Fruit fly (Drosophila melanogaster) whole organism, embryonic: ENCODE results near the gene CG32432.

Experiments
- Asciz ChIP-seq: fragments of 200-800 bp; sonication (Bioruptor generic); optimal IDR thresholded peaks from 2 replicates; lab custom pipeline; 2017; ENCODE audit warnings: missing biosample characterization, mild to moderate bottlenecking, missing genetic modification characterization, missing genetic modification reagents
- CG10462 ChIP-seq: fragments of 200-800 bp; sonication (Bioruptor generic); optimal IDR thresholded peaks from 2 replicates; lab custom pipeline; 2016; ENCODE audit warnings: missing biosample characterization, missing genetic modification characterization
- CG12659 ChIP-seq: fragments of 200-800 bp; sonication (Bioruptor generic); optimal IDR thresholded peaks from 3 replicates; lab custom pipeline; 2017; ENCODE audit warnings: mild to moderate bottlenecking, missing biosample characterization, missing genetic modification reagents, missing genetic modification characterization
- CG12769 ChIP-seq: fragments of 200-800 bp; sonication (Bioruptor generic); optimal IDR thresholded peaks from 2 replicates; lab custom pipeline; 2019; ENCODE audit warnings: missing biosample characterization, mild to moderate bottlenecking, missing genetic modification characterization, moderate library complexity
- CG14710 ChIP-seq: fragments of 200-800 bp; sonication (Bioruptor generic); optimal IDR thresholded peaks from 3 replicates; lab custom pipeline; 2019; ENCODE audit warnings: missing biosample characterization, mild to moderate bottlenecking, missing genetic modification characterization, moderate library complexity
- CG1603 ChIP-seq: fragments of 200-800 bp; sonication (Bioruptor generic); optimal IDR thresholded peaks from 2 replicates; lab custom pipeline; 2019; ENCODE audit warnings: missing biosample characterization, mild to moderate bottlenecking, missing genetic modification characterization, moderate library complexity
- CG17328 ChIP-seq: fragments of 200-800 bp; sonication (Bioruptor generic); IDR thresholded peaks from 2 replicates; pipeline ENCODE4 v1.3.6; 2022; ENCODE audit warnings: missing biosample characterization, missing genetic modification characterization
- CG1792 ChIP-seq: fragments of 200-800 bp; sonication (Bioruptor generic); optimal IDR thresholded peaks from 2 replicates; lab custom pipeline; 2016; ENCODE audit warnings: missing biosample characterization, missing genetic modification characterization
- CG2202 ChIP-seq: fragments of 200-800 bp; sonication (Bioruptor generic); optimal IDR thresholded peaks from 2 replicates; lab custom pipeline; 2018; ENCODE audit warnings: missing biosample characterization, mild to moderate bottlenecking, missing genetic modification characterization
- CG2712 ChIP-seq: fragments of 200-800 bp; optimal IDR thresholded peaks from 3 replicates; lab custom pipeline; 2019; ENCODE audit warnings: missing biosample characterization, mild to moderate bottlenecking, missing genetic modification characterization, moderate library complexity
- CG2875 ChIP-seq: fragments of 200-800 bp; sonication (Bioruptor generic); optimal IDR thresholded peaks from 2 replicates; lab custom pipeline; 2017; ENCODE audit warnings: missing biosample characterization, mild to moderate bottlenecking, missing genetic modification characterization, missing genetic modification reagents
- CG34422 ChIP-seq: fragments of 200-800 bp; sonication (Bioruptor generic); IDR thresholded peaks from 3 replicates; pipeline ENCODE4 v1.3.6; 2022; ENCODE audit warnings: missing biosample characterization, missing genetic modification characterization
- CG42726 ChIP-seq: fragments of 200-800 bp; sonication (Bioruptor generic); IDR thresholded peaks from 2 replicates; pipeline ENCODE4 v1.3.6; 2022; ENCODE audit warnings: missing biosample characterization, missing genetic modification characterization; ENCODE audit not compliant: partially characterized antibody
- CG7839 ChIP-seq: fragments of 200-800 bp; sonication (Bioruptor generic); optimal IDR thresholded peaks from 3 replicates; lab custom pipeline; 2018; ENCODE audit warnings: missing biosample characterization, mild to moderate bottlenecking, missing genetic modification characterization, moderate library complexity
- CG9437 ChIP-seq: fragments of 200-800 bp; sonication (Bioruptor generic); optimal IDR thresholded peaks from 2 replicates; lab custom pipeline; 2018; ENCODE audit warnings: missing biosample characterization, mild to moderate bottlenecking, missing genetic modification characterization
- Dbx ChIP-seq: fragments of 200-800 bp; sonication (Bioruptor generic); IDR thresholded peaks from 3 replicates; pipeline ENCODE4 v1.3.6; 2022; ENCODE audit warnings: missing biosample characterization, missing genetic modification characterization
- Drgx ChIP-seq: fragments of 200-800 bp; sonication (Bioruptor generic); IDR thresholded peaks from 2 replicates; pipeline ENCODE4 v1.3.6; 2022; ENCODE audit warnings: missing biosample characterization, missing genetic modification characterization
- Ets65A ChIP-seq: fragments of 200-800 bp; sonication (Bioruptor generic); peaks from one replicate; lab custom pipeline; 2016; ENCODE audit warnings: missing biosample characterization, missing genetic modification characterization
- HLHmδ ChIP-seq: fragments of 200-800 bp; sonication (Bioruptor generic); optimal IDR thresholded peaks from 2 replicates; lab custom pipeline; 2018; ENCODE audit warnings: missing biosample characterization, mild to moderate bottlenecking, missing genetic modification characterization, moderate library complexity
- Hr51 ChIP-seq, 2 experiments: fragments of 200-800 bp; sonication (Bioruptor generic); optimal IDR thresholded peaks; 2 replicates in 1 of 2; 3 replicates in 1 of 2; lab custom pipeline; 2016 to 2018; ENCODE audit warnings: missing biosample characterization in 2 of 2, missing genetic modification characterization in 2 of 2, mild to moderate bottlenecking in 1 of 2, moderate library complexity in 1 of 2
- Mad ChIP-seq: fragments of 200-800 bp; sonication (Bioruptor generic); optimal IDR thresholded peaks from 2 replicates; lab custom pipeline; 2016; ENCODE audit warnings: missing biosample characterization, missing genetic modification characterization
- Poxn ChIP-seq: fragments of 200-800 bp; sonication (Bioruptor generic); IDR thresholded peaks from 2 replicates; pipeline ENCODE4 v1.3.6; 2022; ENCODE audit warnings: missing biosample characterization, missing genetic modification characterization
- Sox102F ChIP-seq: fragments of 200-800 bp; sonication (Bioruptor generic); optimal IDR thresholded peaks from 2 replicates; lab custom pipeline; 2018; ENCODE audit warnings: missing biosample characterization, mild to moderate bottlenecking, missing genetic modification characterization, moderate library complexity
- bab2 ChIP-seq: fragments of 200-800 bp; sonication (Bioruptor generic); optimal IDR thresholded peaks from 2 replicates; lab custom pipeline; 2016; ENCODE audit warnings: missing biosample characterization, missing genetic modification characterization
- bsh ChIP-seq, 2 experiments: fragments of 200-800 bp; sonication (Bioruptor generic); optimal IDR thresholded peaks; 2 replicates each; lab custom pipeline; 2017 to 2018; ENCODE audit warnings: mild to moderate bottlenecking in 2 of 2, missing biosample characterization in 2 of 2, missing genetic modification characterization in 2 of 2, moderate library complexity in 1 of 2
- chif ChIP-seq, 2 experiments: fragments of 200-800 bp; sonication (Bioruptor generic); optimal IDR thresholded peaks; 3 replicates each; lab custom pipeline; 2016; ENCODE audit warnings: missing biosample characterization in 2 of 2, missing genetic modification characterization in 2 of 2
- dan ChIP-seq: fragments of 200-800 bp; sonication (Bioruptor generic); IDR thresholded peaks from 2 replicates; pipeline ENCODE4 v1.3.6; 2022; ENCODE audit warnings: missing biosample characterization, missing genetic modification characterization
- dmrt11E ChIP-seq: fragments of 200-800 bp; sonication (Bioruptor generic); optimal IDR thresholded peaks from 3 replicates; lab custom pipeline; 2018; ENCODE audit warnings: missing biosample characterization, mild to moderate bottlenecking, missing genetic modification characterization, moderate library complexity
- gem ChIP-seq: fragments of 200-800 bp; sonication (Bioruptor generic); optimal IDR thresholded peaks from 2 replicates; lab custom pipeline; 2019; ENCODE audit warnings: missing biosample characterization, mild to moderate bottlenecking, missing genetic modification characterization, moderate library complexity
- h ChIP-seq: fragments of >200 bp; optimal IDR thresholded peaks from 2 replicates; lab custom pipeline; 2017
- insv ChIP-seq, 2 experiments: fragments of 200-800 bp; sonication (Bioruptor generic); optimal IDR thresholded peaks; 3 replicates each; lab custom pipeline; 2016 to 2018; ENCODE audit warnings: missing biosample characterization in 2 of 2, missing genetic modification characterization in 2 of 2
- jumu ChIP-seq: fragments of 200-800 bp; sonication (Bioruptor generic); optimal IDR thresholded peaks from 3 replicates; lab custom pipeline; 2016; ENCODE audit warnings: missing biosample characterization, missing genetic modification characterization
- lbe ChIP-seq: fragments of 200-800 bp; sonication (Bioruptor generic); optimal IDR thresholded peaks from 2 replicates; lab custom pipeline; 2016; ENCODE audit warnings: missing biosample characterization, mild to moderate bottlenecking, missing genetic modification characterization
- phol ChIP-seq: fragments of 200-800 bp; sonication (Bioruptor generic); optimal IDR thresholded peaks from 3 replicates; lab custom pipeline; 2018; ENCODE audit warnings: missing biosample characterization, mild to moderate bottlenecking, missing genetic modification characterization, moderate library complexity
- ranshi ChIP-seq: fragments of 200-800 bp; sonication (Bioruptor generic); IDR thresholded peaks from 2 replicates; pipeline ENCODE4 v1.3.6; 2022; ENCODE audit warnings: missing biosample characterization, missing genetic modification characterization
- ro ChIP-seq: fragments of 200-800 bp; sonication (Bioruptor generic); IDR thresholded peaks from 2 replicates; pipeline ENCODE4 v1.3.6; 2022; ENCODE audit warnings: missing biosample characterization, missing genetic modification characterization
- sc ChIP-seq, 3 experiments: fragments of >200 bp in 2 of 3; fragments of 200-800 bp in 1 of 3; sonication (Bioruptor generic) in 1 of 3; optimal IDR thresholded peaks; 2 replicates in 2 of 3; 3 replicates in 1 of 3; lab custom pipeline; 2017; ENCODE audit warnings: mild to moderate bottlenecking in 1 of 3, missing biosample characterization in 1 of 3, missing genetic modification characterization in 1 of 3, missing genetic modification reagents in 1 of 3
- sens ChIP-seq: fragments of 200-800 bp; sonication (Bioruptor generic); peaks from one replicate; lab custom pipeline; 2016; ENCODE audit warnings: missing biosample characterization, missing genetic modification characterization
- sob ChIP-seq: fragments of 200-800 bp; sonication (Bioruptor generic); IDR thresholded peaks from 2 replicates; pipeline ENCODE4 v1.3.6; 2022; ENCODE audit warnings: missing biosample characterization, missing genetic modification characterization
- ssp ChIP-seq: fragments of 200-800 bp; sonication (Bioruptor generic); IDR thresholded peaks from 2 replicates; pipeline ENCODE4 v1.3.6; 2022; ENCODE audit warnings: missing biosample characterization, missing genetic modification characterization
- tgo ChIP-seq: fragments of 200-800 bp; sonication (Bioruptor generic); IDR thresholded peaks from 3 replicates; pipeline ENCODE4 v1.3.6; 2022; ENCODE audit warnings: missing biosample characterization, missing genetic modification characterization
- tll ChIP-seq, 2 experiments: fragments of 200-800 bp in 1 of 2; fragments of >200 bp in 1 of 2; sonication (Bioruptor generic) in 1 of 2; optimal IDR thresholded peaks; 2 replicates each; lab custom pipeline; 2017 to 2019; ENCODE audit warnings: missing biosample characterization in 2 of 2, missing genetic modification characterization in 2 of 2, mild to moderate bottlenecking in 1 of 2, moderate library complexity in 1 of 2
- toy ChIP-seq: fragments of 200-800 bp; sonication (Bioruptor generic); IDR thresholded peaks from 2 replicates; pipeline ENCODE4 v1.3.6; 2022; ENCODE audit warnings: missing biosample characterization, missing genetic modification characterization

Gene CG32432

DNA sequence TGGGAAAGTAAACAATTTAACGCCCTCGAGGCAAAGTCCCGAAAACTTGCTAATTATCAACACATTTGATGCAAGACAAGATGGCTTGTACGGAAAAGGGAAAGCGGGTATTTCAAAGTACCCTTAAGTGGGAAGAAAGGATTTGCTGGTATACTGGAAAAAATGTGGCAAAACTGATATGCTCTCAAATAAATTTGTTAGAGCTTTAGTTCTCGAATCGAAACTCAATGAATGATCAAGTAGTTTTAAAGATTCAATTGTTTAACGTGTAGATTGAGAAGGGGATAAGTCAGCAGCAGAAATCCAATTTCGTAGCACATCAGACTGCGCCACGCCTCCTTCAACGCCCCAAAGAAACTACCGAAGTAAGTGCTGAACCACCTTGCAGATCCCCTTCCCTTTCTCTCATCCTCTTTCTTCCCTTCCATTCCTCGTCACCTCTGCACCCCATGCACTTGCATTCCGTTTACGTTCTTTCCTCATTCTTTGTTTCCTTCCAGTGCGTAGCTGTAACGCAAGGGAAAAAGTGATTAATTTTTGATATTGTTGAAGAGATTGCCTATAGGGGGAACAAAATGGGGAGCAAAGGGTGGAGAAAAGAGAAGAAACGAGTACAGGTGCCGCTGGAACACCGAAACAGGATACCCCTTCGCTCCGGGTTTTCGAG is 32.2 kb upstream of the CG32432 start:
- TF ChIP-seq dan, result no peak
- TF ChIP-seq CG2712 (tag; lab: Kevin White, UChicago), result no peak
- TF ChIP-seq Dbx (GFP tag; lab: Robert Waterston, UW), result no peak
- TF ChIP-seq CG17328, result no peak
- TF ChIP-seq CG1792 (GFP tag; lab: Kevin White, UChicago), result no peak
- TF ChIP-seq h (lab: Kevin White, UChicago), result no peak
- no peak for TF ChIP-seq Poxn (GFP tag; lab: Robert Waterston, UW)
- no peak for TF ChIP-seq tgo (GFP tag; lab: Robert Waterston, UW)
- TF ChIP-seq Ets65A, result peak; percentile 38

- TF ChIP-seq CG1603 (tag; lab: Kevin White, UChicago), result peak; percentile 31
- TF ChIP-seq Hr51 (GFP tag; optimal IDR thresholded peaks at IDR 0.05; lab: Kevin White, UChicago), result no peak
- no peak for TF ChIP-seq CG12659 (GFP tag; lab: Kevin White, UChicago)
- TF ChIP-seq CG9437 (GFP tag; lab: Kevin White, UChicago), result no peak
- no peak for TF ChIP-seq HLHmδ
- peak; percentile 48 for TF ChIP-seq Asciz (GFP tag; lab: Kevin White, UChicago)
- TF ChIP-seq ssp, result no peak
- TF ChIP-seq toy, result no peak
- no peak for TF ChIP-seq CG12769 (tag; lab: Kevin White, UChicago)
- no peak for TF ChIP-seq CG7839
- peak; percentile 13 for TF ChIP-seq gem (tag; lab: Kevin White, UChicago)
- TF ChIP-seq ranshi (GFP tag; lab: Robert Waterston, UW), result no peak
- no peak for TF ChIP-seq CG42726 (GFP tag; lab: Robert Waterston, UW)
- peak; percentile 55 for TF ChIP-seq dmrt11E (tag; lab: Kevin White, UChicago)
- no peak for TF ChIP-seq CG10462 (GFP tag; lab: Kevin White, UChicago)
- TF ChIP-seq bab2 (GFP tag; lab: Kevin White, UChicago), result no peak
- no peak for TF ChIP-seq CG34422 (GFP tag; lab: Robert Waterston, UW)
- TF ChIP-seq tll (GFP tag; optimal IDR thresholded peaks at IDR 0.05; lab: Kevin White, UChicago), result no peak
- peak; percentile 65 for TF ChIP-seq sens (GFP tag; lab: Kevin White, UChicago)
- TF ChIP-seq jumu (GFP tag; lab: Kevin White, UChicago), result no peak
- peak; percentile 34 for TF ChIP-seq CG2202
- TF ChIP-seq lbe (GFP tag; lab: Kevin White, UChicago), result no peak
- peak in 1 of 2 experiments; percentile 72 for TF ChIP-seq bsh (GFP tag; optimal IDR thresholded peaks at IDR 0.05; lab: Kevin White, UChicago)
- TF ChIP-seq CG2875 (GFP tag; lab: Kevin White, UChicago), result no peak
- TF ChIP-seq sc (optimal IDR thresholded peaks at IDR 0.05; lab: Kevin White, UChicago), result no peak
- peak; percentile 35 for TF ChIP-seq sc (GFP tag; optimal IDR thresholded peaks at IDR 0.05; lab: Kevin White, UChicago)
- TF ChIP-seq CG14710 (tag; lab: Kevin White, UChicago), result peak; percentile 18
- TF ChIP-seq Mad (GFP tag; lab: Kevin White, UChicago), result no peak
- TF ChIP-seq sob (GFP tag; lab: Robert Waterston, UW), result no peak
These were observed 30.1 kb upstream of the CG32432 start for dm6 chr3L:20915111-20915510.

DNA sequence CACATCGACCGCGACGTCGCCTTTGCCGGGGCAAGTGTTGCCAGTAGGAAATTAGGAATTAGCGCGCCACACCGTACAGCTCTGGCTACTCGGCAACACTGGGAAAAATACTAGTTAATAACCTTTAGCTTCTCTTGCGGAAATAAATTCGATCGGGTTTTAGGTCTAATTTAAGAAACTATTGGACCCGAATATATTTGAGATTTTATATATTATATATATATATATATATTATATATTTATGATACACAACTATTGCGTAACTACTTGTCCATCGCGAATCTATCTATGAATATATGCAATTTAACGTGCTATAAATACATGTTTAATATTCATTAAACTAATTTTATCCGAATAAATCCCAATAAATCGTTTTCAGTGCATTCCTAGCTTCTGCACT is 29.4 kb upstream of the CG32432 start:
- peak; percentile 1 for TF ChIP-seq phol (tag; lab: Kevin White, UChicago)
- peak; percentile 22 for TF ChIP-seq gem (tag; lab: Kevin White, UChicago)
- no peak for TF ChIP-seq chif (GFP tag; optimal IDR thresholded peaks at IDR 0.05; lab: Kevin White, UChicago)
- TF ChIP-seq insv (GFP tag; optimal IDR thresholded peaks at IDR 0.05; lab: Kevin White, UChicago), result no peak
- TF ChIP-seq ro (GFP tag; lab: Robert Waterston, UW), result no peak
- TF ChIP-seq Sox102F (GFP tag; lab: Kevin White, UChicago), result peak; percentile 10
- TF ChIP-seq bsh (GFP tag; optimal IDR thresholded peaks at IDR 0.05; lab: Kevin White, UChicago), result peak in 1 of 2 experiments; percentile 25
- peak; percentile 61; the same call in 1 of the 2 replicates for TF ChIP-seq Drgx (GFP tag; lab: Robert Waterston, UW)
- peak; percentile 2 for TF ChIP-seq CG2712 (tag; lab: Kevin White, UChicago)
